Fruit fly (Drosophila melanogaster) S2 (cell line): ENCODE data around the gene tacc.

Experiments used
- CG8478 ChIP-seq: fragments of >200 bp; optimal IDR thresholded peaks from 2 replicates; lab custom pipeline; 2018
- CTCF ChIP-seq, 2 experiments: fragments of >200 bp; optimal IDR thresholded peaks; 2 replicates each; lab custom pipeline; 2018

dm6 chr3R:4728448-4728847, 20.4 kb downstream of the tacc start:
- TF ChIP-seq CG8478 (lab: Kevin White, UChicago), result no peak
- no peak for TF ChIP-seq CTCF (optimal IDR thresholded peaks at IDR 0.05; lab: Kevin White, UChicago)
